Fruit fly (Drosophila melanogaster): ENCODE measurements around the gene Pxt.
"Not testable (repeated sequence)": the region's sequence is repeated elsewhere in the genome, so short reads cannot be mapped to it uniquely, and the experiment has no call there.

Gene Pxt

dm6 chr3R:17763088-17763487 is 43.8 kb downstream of the Pxt start, which contains the start of gene TyrR:
Gene TyrR, minus strand, starts transcription at chr3R:17763188.
- not testable (repeated sequence) for TF ChIP-seq HLH106 (tag; optimal IDR thresholded peaks at IDR 0.05); br (GFP tag; optimal IDR thresholded peaks at IDR 0.05); foxo (GFP tag; optimal IDR thresholded peaks at IDR 0.05)
